Worm (Caenorhabditis elegans) whole organism, young adult: ENCODE results near the gene C53D6.11.

Experiments used
- B0336.3 ChIP-seq: fragments of 200-800 bp; sonication (Bioruptor generic); IDR thresholded peaks from 2 replicates; pipeline ENCODE4 v1.3.6; 2022; ENCODE audit warnings: missing genetic modification characterization, missing compliant biosample characterization
- C06A6.2 ChIP-seq: fragments of 200-800 bp; sonication (Bioruptor generic); conservative IDR thresholded peaks from 2 replicates; pipeline ENCODE4 v1.3.6; 2022; ENCODE audit warnings: missing genetic modification characterization, missing compliant biosample characterization
- C17E4.6 ChIP-seq: fragments of 200-800 bp; sonication (Bioruptor generic); IDR thresholded peaks from 2 replicates; pipeline ENCODE4 v1.3.6; 2022; ENCODE audit warnings: missing genetic modification reagents, missing genetic modification characterization, missing compliant biosample characterization
- F10E7.11 ChIP-seq: sonication (generic microtip); optimal IDR thresholded peaks from 2 replicates; lab custom pipeline; 2017; ENCODE audit warnings: mild to moderate bottlenecking, missing genetic modification characterization, moderate library complexity, missing compliant biosample characterization
- F22D6.2 ChIP-seq: sonication (generic microtip); optimal IDR thresholded peaks from 2 replicates; lab custom pipeline; 2016; ENCODE audit warnings: mild to moderate bottlenecking, missing genetic modification characterization, missing compliant biosample characterization
- F52B5.7 ChIP-seq: sonication (generic microtip); optimal IDR thresholded peaks from 2 replicates; lab custom pipeline; 2016; ENCODE audit warnings: mild to moderate bottlenecking, missing genetic modification characterization, missing compliant biosample characterization
- F57C9.4 ChIP-seq: sonication (generic microtip); optimal IDR thresholded peaks from 2 replicates; lab custom pipeline; 2017; ENCODE audit warnings: mild to moderate bottlenecking, missing genetic modification characterization, missing compliant biosample characterization
- T07F8.4 ChIP-seq: sonication (generic microtip); optimal IDR thresholded peaks from 2 replicates; lab custom pipeline; 2016; ENCODE audit warnings: mild to moderate bottlenecking, missing genetic modification characterization, moderate library complexity, missing compliant biosample characterization
- Y53F4B.3 ChIP-seq: fragments of 200-800 bp; sonication (Bioruptor generic); IDR thresholded peaks from 2 replicates; pipeline ENCODE4 v1.3.6; 2022; ENCODE audit warnings: missing genetic modification reagents, missing genetic modification characterization, missing compliant biosample characterization
- ZK185.1 ChIP-seq: sonication (generic microtip); optimal IDR thresholded peaks from 2 replicates; lab custom pipeline; 2016; ENCODE audit warnings: mild to moderate bottlenecking, missing genetic modification characterization, missing compliant biosample characterization; ENCODE audit not compliant: poor library complexity, severe bottlenecking
- akir-1 ChIP-seq: fragments of 200-800 bp; sonication (Bioruptor generic); optimal IDR thresholded peaks from 2 replicates; lab custom pipeline; 2018; ENCODE audit warnings: mild to moderate bottlenecking, missing genetic modification characterization, moderate library complexity, missing compliant biosample characterization
- aptf-2 ChIP-seq: fragments of 200-800 bp; sonication (Bioruptor generic); conservative IDR thresholded peaks from 2 replicates; pipeline ENCODE4 v1.3.6; 2022; ENCODE audit warnings: missing genetic modification reagents, missing genetic modification characterization, missing compliant biosample characterization
- atf-7 ChIP-seq: sonication (generic microtip); optimal IDR thresholded peaks from 2 replicates; lab custom pipeline; 2017; ENCODE audit warnings: mild to moderate bottlenecking, missing genetic modification characterization, missing compliant biosample characterization
- athp-1 ChIP-seq: sonication (generic microtip); optimal IDR thresholded peaks from 2 replicates; lab custom pipeline; 2017; ENCODE audit warnings: mild to moderate bottlenecking, missing genetic modification characterization, missing compliant biosample characterization
- attf-3 ChIP-seq: fragments of 200-800 bp; sonication (Bioruptor generic); conservative IDR thresholded peaks from 2 replicates; pipeline ENCODE4 v1.3.6; 2022; ENCODE audit warnings: missing genetic modification reagents, missing genetic modification characterization, missing compliant biosample characterization
- attf-6 ChIP-seq: fragments of 200-800 bp; sonication (Bioruptor generic); IDR thresholded peaks from 2 replicates; pipeline ENCODE4 v1.3.6; 2022; ENCODE audit warnings: missing genetic modification reagents, missing genetic modification characterization, missing compliant biosample characterization
- bed-1 ChIP-seq: fragments of 200-800 bp; sonication (Bioruptor generic); IDR thresholded peaks from 2 replicates; pipeline ENCODE4 v1.3.6; 2022; ENCODE audit warnings: missing genetic modification reagents, missing genetic modification characterization, missing compliant biosample characterization
- cebp-1 ChIP-seq, 2 experiments: fragments of 200-800 bp in 1 of 2; sonication (Bioruptor generic) in 1 of 2; sonication (generic microtip) in 1 of 2; IDR thresholded peaks in 1 of 2; optimal IDR thresholded peaks in 1 of 2; 2 replicates each; pipeline versions ENCODE4 v1.3.6 to Lab custom; 2017 to 2022; ENCODE audit warnings: missing compliant biosample characterization in 2 of 2, missing genetic modification characterization in 2 of 2, mild to moderate bottlenecking in 1 of 2, missing genetic modification reagents in 1 of 2, moderate library complexity in 1 of 2
- ceh-40 ChIP-seq: fragments of 200-800 bp; sonication (Bioruptor generic); IDR thresholded peaks from 2 replicates; pipeline ENCODE4 v1.3.6; 2022; ENCODE audit warnings: missing genetic modification characterization, missing compliant biosample characterization
- ceh-91 ChIP-seq: fragments of 200-800 bp; sonication (Bioruptor generic); IDR thresholded peaks from 2 replicates; pipeline ENCODE4 v1.3.6; 2022; ENCODE audit warnings: missing genetic modification reagents, missing genetic modification characterization, missing compliant biosample characterization
- die-1 ChIP-seq: sonication (generic microtip); optimal IDR thresholded peaks from 2 replicates; lab custom pipeline; 2016; ENCODE audit warnings: missing genotype, mild to moderate bottlenecking, missing genetic modification characterization, missing compliant biosample characterization
- hlh-12 ChIP-seq: sonication (generic microtip); optimal IDR thresholded peaks from 2 replicates; lab custom pipeline; 2016; ENCODE audit warnings: missing genetic modification characterization, missing compliant biosample characterization
- lir-1 ChIP-seq: fragments of 200-800 bp; sonication (Bioruptor generic); conservative IDR thresholded peaks from 2 replicates; pipeline ENCODE4 v1.3.6; 2022; ENCODE audit warnings: missing genetic modification reagents, missing genetic modification characterization, missing compliant biosample characterization
- lsl-1 ChIP-seq: fragments of 200-800 bp; sonication (Bioruptor generic); optimal IDR thresholded peaks from 2 replicates; lab custom pipeline; 2018; ENCODE audit warnings: mild to moderate bottlenecking, missing genetic modification characterization, moderate library complexity, missing compliant biosample characterization
- madf-3 ChIP-seq: fragments of 200-800 bp; sonication (Bioruptor generic); IDR thresholded peaks from 2 replicates; pipeline ENCODE4 v1.3.6; 2022; ENCODE audit warnings: missing genetic modification reagents, missing genetic modification characterization, missing compliant biosample characterization
- madf-6 ChIP-seq: fragments of 200-800 bp; sonication (Bioruptor generic); IDR thresholded peaks from 2 replicates; pipeline ENCODE4 v1.3.6; 2022; ENCODE audit warnings: missing genetic modification reagents, missing genetic modification characterization, missing compliant biosample characterization
- nhr-27 ChIP-seq: fragments of 200-800 bp; sonication (Bioruptor generic); optimal IDR thresholded peaks from 2 replicates; lab custom pipeline; 2018; ENCODE audit warnings: mild to moderate bottlenecking, missing genetic modification characterization, moderate library complexity, missing compliant biosample characterization
- nhr-90 ChIP-seq: sonication (generic microtip); optimal IDR thresholded peaks from 2 replicates; lab custom pipeline; 2016; ENCODE audit warnings: missing genotype, mild to moderate bottlenecking, missing genetic modification characterization, missing compliant biosample characterization
- pha-4 ChIP-seq: fragments of 150-350 bp; sonication (generic microtip); optimal IDR thresholded peaks from 2 replicates; lab custom pipeline; 2014; ENCODE audit warnings: missing biosample characterization, missing genetic modification reagents, missing genetic modification characterization
- rec-8 ChIP-seq, 2 experiments: sonication (generic microtip); optimal IDR thresholded peaks; 2 replicates each; lab custom pipeline; 2016; ENCODE audit warnings: mild to moderate bottlenecking in 2 of 2, missing genetic modification characterization in 2 of 2, missing genetic modification reagents in 2 of 2, missing genotype in 2 of 2, missing biosample characterization in 1 of 2, missing compliant biosample characterization in 1 of 2, moderate library complexity in 1 of 2
- snpc-1.1 ChIP-seq: sonication (generic microtip); optimal IDR thresholded peaks from 2 replicates; lab custom pipeline; 2017; ENCODE audit warnings: missing genetic modification characterization, mild to moderate bottlenecking, missing compliant biosample characterization, antibody characterized with exemption, moderate library complexity, missing genotype, missing genetic modification reagents; ENCODE audit not compliant: insufficient read depth
- snpc-4 ChIP-seq, 5 experiments: fragments of 150-350 bp in 1 of 5; sonication (generic microtip) in 4 of 5; optimal IDR thresholded peaks; 2 replicates each; lab custom pipeline; 2014 to 2018; ENCODE audit warnings: missing genetic modification characterization in 5 of 5, missing biosample characterization in 3 of 5, antibody characterized with exemption in 2 of 5, mild to moderate bottlenecking in 2 of 5, missing compliant biosample characterization in 2 of 5, missing genotype in 2 of 5, moderate library complexity in 2 of 5, missing genetic modification reagents in 1 of 5
- tbx-9 ChIP-seq: sonication (generic microtip); optimal IDR thresholded peaks from 2 replicates; lab custom pipeline; 2016; ENCODE audit warnings: borderline replicate concordance, missing genetic modification characterization, inconsistent platforms, missing compliant biosample characterization
- unc-130 ChIP-seq: sonication (generic microtip); optimal IDR thresholded peaks from 2 replicates; lab custom pipeline; 2016; ENCODE audit warnings: missing genetic modification reagents, missing genetic modification characterization, missing compliant biosample characterization
- ztf-22 ChIP-seq: fragments of 200-800 bp; sonication (Bioruptor generic); optimal IDR thresholded peaks from 2 replicates; lab custom pipeline; 2018; ENCODE audit warnings: mild to moderate bottlenecking, missing genetic modification characterization, moderate library complexity, missing compliant biosample characterization
- ztf-25 ChIP-seq: fragments of 200-800 bp; sonication (Bioruptor generic); IDR thresholded peaks from 2 replicates; pipeline ENCODE4 v1.3.6; 2022; ENCODE audit warnings: missing genetic modification reagents, missing genetic modification characterization, missing compliant biosample characterization
- ztf-3 ChIP-seq: fragments of 200-800 bp; sonication (Bioruptor generic); optimal IDR thresholded peaks from 2 replicates; lab custom pipeline; 2018; ENCODE audit warnings: mild to moderate bottlenecking, missing genetic modification characterization, missing compliant biosample characterization
- ztf-6 ChIP-seq: fragments of 200-800 bp; sonication (Bioruptor generic); IDR thresholded peaks from 2 replicates; pipeline ENCODE4 v1.3.6; 2022; ENCODE audit warnings: missing genetic modification reagents, missing genetic modification characterization, missing compliant biosample characterization

C53D6.11 gene

DNA sequence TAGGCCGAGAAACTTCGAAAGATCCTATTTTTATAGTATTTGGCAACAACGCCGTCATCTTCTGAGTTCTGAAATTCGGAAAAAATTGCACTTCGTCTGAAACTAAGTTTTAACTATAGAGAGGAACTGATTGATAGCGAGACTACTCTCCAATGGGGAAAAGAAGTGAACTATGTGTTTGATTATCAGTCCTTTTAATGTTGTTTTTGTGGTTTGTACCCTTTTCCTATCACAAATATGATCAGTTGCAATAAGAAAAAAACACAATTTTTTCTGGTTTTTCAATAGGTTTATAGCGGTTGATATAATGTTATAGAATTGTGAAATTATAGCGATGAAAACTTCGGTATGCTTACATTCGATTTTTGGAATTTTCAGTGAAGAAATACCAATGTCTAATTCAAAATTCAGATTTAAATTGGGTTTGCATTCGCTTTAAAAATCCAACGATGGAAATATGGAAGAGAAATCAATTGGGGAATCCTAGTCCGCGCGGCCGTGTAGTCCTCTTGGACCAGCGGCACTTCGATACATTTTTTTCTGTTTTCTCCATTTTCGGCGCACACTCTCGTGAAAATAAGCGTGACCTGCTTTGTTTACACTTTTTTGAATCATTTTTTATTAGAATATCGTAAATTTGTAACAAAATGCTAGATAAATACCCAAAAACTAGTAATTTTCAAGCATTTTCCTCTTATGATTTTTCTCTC lies 37.0 kb upstream of the C53D6.11 start, which contains the start of gene C53B4.3 (continued):
- TF ChIP-seq atf-7 (tag; lab: Kevin White, UChicago) (peak; percentile 47), hlh-12 (tag; lab: Kevin White, UChicago) (no peak), unc-130 (peak; percentile 49), F22D6.2 (tag; lab: Kevin White, UChicago) (no peak), snpc-1.1 (tag; lab: Kevin White, UChicago) (no peak), ztf-3 (GFP tag; lab: Kevin White, UChicago) (no peak), T07F8.4 (tag; lab: Kevin White, UChicago) (no peak), bed-1 (GFP tag; lab: Robert Waterston, UW) (no peak), attf-6 (no peak), C06A6.2 (GFP tag; lab: Robert Waterston, UW) (no peak), nhr-27 (tag; lab: Kevin White, UChicago) (no peak), C17E4.6 (no peak), akir-1 (GFP tag; lab: Kevin White, UChicago) (peak; percentile 36), F57C9.4 (no peak), pha-4 (tag; lab: Kevin White, UChicago) (no peak), die-1 (tag; lab: Kevin White, UChicago) (no peak), madf-6 (GFP tag; lab: Robert Waterston, UW) (peak; percentile 67; the same call in 1 of the 2 replicates), lir-1 (GFP tag; lab: Robert Waterston, UW) (no peak; the same call in 1 of the 2 replicates), athp-1 (no peak), tbx-9 (tag; lab: Kevin White, UChicago) (no peak), snpc-4 (GFP tag; optimal IDR thresholded peaks at IDR 0.05; lab: Kevin White, UChicago) (peak; percentile 38), snpc-4 (tag; optimal IDR thresholded peaks at IDR 0.05; lab: Kevin White, UChicago) (peak in 3 of 4 experiments; percentile 25 to 51 (median 36)), F52B5.7 (tag; lab: Kevin White, UChicago) (no peak), aptf-2 (GFP tag; lab: Robert Waterston, UW) (0 out of 2 replicates have a peak, but pooled peaks have one; percentile 39), nhr-90 (tag; lab: Kevin White, UChicago) (no peak), B0336.3 (no peak), ztf-22 (no peak), ZK185.1 (tag; lab: Kevin White, UChicago) (peak; percentile 87), ceh-91 (GFP tag; lab: Robert Waterston, UW) (peak; percentile 24; the same call in 1 of the 2 replicates), Y53F4B.3 (GFP tag; lab: Robert Waterston, UW) (no peak), rec-8 (tag; optimal IDR thresholded peaks at IDR 0.05; lab: Kevin White, UChicago) (peak in 1 of 2 experiments; percentile 57), lsl-1 (GFP tag; lab: Kevin White, UChicago) (peak; percentile 38), madf-3 (GFP tag; lab: Robert Waterston, UW) (no peak), ztf-25 (GFP tag; lab: Robert Waterston, UW) (no peak), ceh-40 (GFP tag; lab: Robert Waterston, UW) (peak; percentile 46; the same call in 1 of the 2 replicates), ztf-6 (no peak), F10E7.11 (no peak), cebp-1 (GFP tag; IDR thresholded peaks at IDR 0.05; lab: Robert Waterston, UW) (no peak), cebp-1 (tag; optimal IDR thresholded peaks at IDR 0.05; lab: Kevin White, UChicago) (peak; percentile 47), attf-3 (GFP tag; lab: Robert Waterston, UW) (no peak)
